Fruit fly (Drosophila melanogaster) whole organism, embryonic: Measurements from ENCODE around the gene CG3198.

Source experiments
- BEAF-32 ChIP-seq: fragments of 200-800 bp; sonication (Bioruptor generic); optimal IDR thresholded peaks from 3 replicates; lab custom pipeline; 2017; ENCODE audit warnings: missing biosample characterization, missing genetic modification characterization, mild to moderate bottlenecking, moderate library complexity, missing genetic modification reagents
- Bgb ChIP-seq: fragments of 200-800 bp; sonication (Bioruptor generic); IDR thresholded peaks from 2 replicates; pipeline ENCODE4 v1.3.6; 2022; ENCODE audit warnings: missing biosample characterization, missing genetic modification characterization; ENCODE audit not compliant: partially characterized antibody
- CG11398 ChIP-seq: fragments of 200-800 bp; sonication (Bioruptor generic); optimal IDR thresholded peaks from 2 replicates; lab custom pipeline; 2016; ENCODE audit warnings: missing biosample characterization, missing genetic modification characterization
- CG12155 ChIP-seq: fragments of 200-800 bp; sonication (Bioruptor generic); optimal IDR thresholded peaks from 3 replicates; lab custom pipeline; 2016; ENCODE audit warnings: missing biosample characterization, missing genetic modification characterization
- CG13287 ChIP-seq: fragments of 200-800 bp; sonication (Bioruptor generic); IDR thresholded peaks from 2 replicates; pipeline ENCODE4 v1.3.6; 2022; ENCODE audit warnings: missing biosample characterization, missing genetic modification characterization; ENCODE audit not compliant: partially characterized antibody
- CG14710 ChIP-seq: fragments of 200-800 bp; sonication (Bioruptor generic); optimal IDR thresholded peaks from 3 replicates; lab custom pipeline; 2019; ENCODE audit warnings: missing biosample characterization, mild to moderate bottlenecking, missing genetic modification characterization, moderate library complexity
- CG14860 ChIP-seq: fragments of 200-800 bp; sonication (Bioruptor generic); IDR thresholded peaks from 3 replicates; pipeline ENCODE4 v1.3.6; 2022; ENCODE audit warnings: missing biosample characterization, missing genetic modification characterization; ENCODE audit not compliant: partially characterized antibody
- CG17328 ChIP-seq: fragments of 200-800 bp; sonication (Bioruptor generic); IDR thresholded peaks from 2 replicates; pipeline ENCODE4 v1.3.6; 2022; ENCODE audit warnings: missing biosample characterization, missing genetic modification characterization
- CG2116 ChIP-seq: fragments of 200-800 bp; sonication (Bioruptor generic); optimal IDR thresholded peaks from 3 replicates; lab custom pipeline; 2018; ENCODE audit warnings: missing biosample characterization, mild to moderate bottlenecking, missing genetic modification characterization
- CG2889 ChIP-seq: fragments of 200-800 bp; sonication (Bioruptor generic); IDR thresholded peaks from 3 replicates; pipeline ENCODE4 v1.3.6; 2022; ENCODE audit warnings: missing biosample characterization, missing genetic modification characterization
- CG8290 ChIP-seq, 3 experiments: fragments of 200-800 bp; sonication (Bioruptor generic); optimal IDR thresholded peaks; 2 replicates each; lab custom pipeline; 2016 to 2019; ENCODE audit warnings: missing biosample characterization in 3 of 3, missing genetic modification characterization in 3 of 3, mild to moderate bottlenecking in 2 of 3, moderate library complexity in 1 of 3
- Dll ChIP-seq: fragments of 200-800 bp; sonication (Bioruptor generic); IDR thresholded peaks from 4 replicates; pipeline ENCODE4 v1.3.6; 2022; ENCODE audit warnings: missing biosample characterization, missing genetic modification characterization; ENCODE audit not compliant: partially characterized antibody
- Dp ChIP-seq: fragments of 200-800 bp; sonication (Bioruptor generic); optimal IDR thresholded peaks from 2 replicates; lab custom pipeline; 2018; ENCODE audit warnings: missing biosample characterization, mild to moderate bottlenecking, missing genetic modification characterization, moderate library complexity
- Dref ChIP-seq: fragments of 200-800 bp; sonication (Bioruptor generic); IDR thresholded peaks from 2 replicates; pipeline ENCODE4 v1.3.6; 2022; ENCODE audit warnings: missing biosample characterization, missing genetic modification characterization
- E2f2 ChIP-seq: fragments of 200-800 bp; sonication (Bioruptor generic); IDR thresholded peaks from 2 replicates; pipeline ENCODE4 v1.3.6; 2022; ENCODE audit warnings: missing biosample characterization, missing genetic modification characterization
- Ets97D ChIP-seq: fragments of 200-800 bp; sonication (Bioruptor generic); optimal IDR thresholded peaks from 3 replicates; lab custom pipeline; 2016; ENCODE audit warnings: missing biosample characterization, missing genetic modification characterization
- HLH3B ChIP-seq: fragments of 200-800 bp; sonication (Bioruptor generic); IDR thresholded peaks from 2 replicates; pipeline ENCODE4 v1.3.6; 2022; ENCODE audit warnings: missing biosample characterization, missing genetic modification characterization
- HLH4C ChIP-seq: fragments of 200-800 bp; sonication (Bioruptor generic); IDR thresholded peaks from 3 replicates; pipeline ENCODE4 v1.3.6; 2022; ENCODE audit warnings: missing biosample characterization, missing genetic modification characterization; ENCODE audit not compliant: partially characterized antibody
- MBD-R2 ChIP-seq: fragments of 200-800 bp; sonication (Bioruptor generic); IDR thresholded peaks from 2 replicates; pipeline ENCODE4 v1.3.6; 2022; ENCODE audit warnings: missing biosample characterization, missing genetic modification characterization
- Myb ChIP-seq: fragments of 200-800 bp; sonication (Bioruptor generic); optimal IDR thresholded peaks from 2 replicates; lab custom pipeline; 2016; ENCODE audit warnings: missing biosample characterization, missing genetic modification characterization
- Opbp ChIP-seq: fragments of 200-800 bp; sonication (Bioruptor generic); IDR thresholded peaks from 3 replicates; pipeline ENCODE4 v1.3.6; 2022; ENCODE audit warnings: missing biosample characterization, missing genetic modification characterization; ENCODE audit not compliant: partially characterized antibody
- Ptx1 ChIP-seq: fragments of 200-800 bp; sonication (Bioruptor generic); IDR thresholded peaks from 2 replicates; pipeline ENCODE4 v1.3.6; 2022; ENCODE audit warnings: missing biosample characterization, missing genetic modification characterization
- Scr ChIP-seq: fragments of 200-800 bp; sonication (Bioruptor generic); IDR thresholded peaks from 2 replicates; pipeline ENCODE4 v1.3.6; 2022; ENCODE audit warnings: missing biosample characterization, missing genetic modification characterization; ENCODE audit not compliant: partially characterized antibody
- Spps ChIP-seq: fragments of 200-800 bp; sonication (Bioruptor generic); optimal IDR thresholded peaks from 2 replicates; lab custom pipeline; 2018; ENCODE audit warnings: missing biosample characterization, mild to moderate bottlenecking, missing genetic modification characterization
- amos ChIP-seq: fragments of 200-800 bp; sonication (Bioruptor generic); IDR thresholded peaks from 2 replicates; pipeline ENCODE4 v1.3.6; 2022; ENCODE audit warnings: missing biosample characterization, missing genetic modification characterization; ENCODE audit not compliant: partially characterized antibody
- ato ChIP-seq: fragments of 200-800 bp; sonication (Bioruptor generic); IDR thresholded peaks from 2 replicates; pipeline ENCODE4 v1.3.6; 2022; ENCODE audit warnings: missing biosample characterization, missing genetic modification characterization; ENCODE audit not compliant: partially characterized antibody
- br ChIP-seq: fragments of >200 bp; optimal IDR thresholded peaks from 2 replicates; lab custom pipeline; 2017
- dati ChIP-seq: fragments of 200-800 bp; sonication (Bioruptor generic); IDR thresholded peaks from 2 replicates; pipeline ENCODE4 v1.3.6; 2022; ENCODE audit warnings: missing biosample characterization, missing genetic modification characterization
- dm ChIP-seq: fragments of 200-800 bp; sonication (Bioruptor generic); optimal IDR thresholded peaks from 3 replicates; lab custom pipeline; 2016; ENCODE audit warnings: missing biosample characterization, missing genetic modification characterization
- fd64A ChIP-seq: fragments of 200-800 bp; sonication (Bioruptor generic); optimal IDR thresholded peaks from 3 replicates; lab custom pipeline; 2018; ENCODE audit warnings: missing biosample characterization, mild to moderate bottlenecking, missing genetic modification characterization
- gcm ChIP-seq: fragments of 200-800 bp; sonication (Bioruptor generic); optimal IDR thresholded peaks from 2 replicates; lab custom pipeline; 2019; ENCODE audit warnings: missing biosample characterization, mild to moderate bottlenecking, missing genetic modification characterization, moderate library complexity
- hb ChIP-seq: fragments of 200-800 bp; sonication (Bioruptor generic); IDR thresholded peaks from 3 replicates; pipeline ENCODE4 v1.3.6; 2022; ENCODE audit warnings: missing biosample characterization, missing genetic modification characterization; ENCODE audit not compliant: partially characterized antibody
- ind ChIP-seq: fragments of 200-800 bp; sonication (Bioruptor generic); optimal IDR thresholded peaks from 3 replicates; lab custom pipeline; 2016; ENCODE audit warnings: missing biosample characterization, missing genetic modification characterization
- insv ChIP-seq, 2 experiments: fragments of 200-800 bp; sonication (Bioruptor generic); optimal IDR thresholded peaks; 3 replicates each; lab custom pipeline; 2016 to 2018; ENCODE audit warnings: missing biosample characterization in 2 of 2, missing genetic modification characterization in 2 of 2
- jing ChIP-seq: fragments of 200-800 bp; sonication (Bioruptor generic); optimal IDR thresholded peaks from 2 replicates; lab custom pipeline; 2018; ENCODE audit warnings: missing biosample characterization, mild to moderate bottlenecking, missing genetic modification characterization
- maf-S ChIP-seq: fragments of 200-800 bp; sonication (Bioruptor generic); optimal IDR thresholded peaks from 2 replicates; lab custom pipeline; 2016; ENCODE audit warnings: missing biosample characterization, missing genetic modification characterization
- nerfin-2 ChIP-seq: fragments of 200-800 bp; sonication (Bioruptor generic); IDR thresholded peaks from 2 replicates; pipeline ENCODE4 v1.3.6; 2022; ENCODE audit warnings: missing biosample characterization, missing genetic modification characterization; ENCODE audit not compliant: partially characterized antibody
- p53 ChIP-seq: fragments of 200-800 bp; sonication (Bioruptor generic); optimal IDR thresholded peaks from 2 replicates; lab custom pipeline; 2016; ENCODE audit warnings: missing biosample characterization, missing genetic modification characterization
- peb ChIP-seq: fragments of 200-800 bp; sonication (Bioruptor generic); IDR thresholded peaks from 2 replicates; pipeline ENCODE4 v1.3.6; 2022; ENCODE audit warnings: missing biosample characterization, missing genetic modification characterization
- row ChIP-seq: fragments of 200-800 bp; sonication (Bioruptor generic); IDR thresholded peaks from 3 replicates; pipeline ENCODE4 v1.3.6; 2022; ENCODE audit warnings: missing biosample characterization, missing genetic modification characterization
- sens ChIP-seq: fragments of 200-800 bp; sonication (Bioruptor generic); peaks from one replicate; lab custom pipeline; 2016; ENCODE audit warnings: missing biosample characterization, missing genetic modification characterization
- sr ChIP-seq: fragments of 200-800 bp; sonication (Bioruptor generic); IDR thresholded peaks from 3 replicates; pipeline ENCODE4 v1.3.6; 2022; ENCODE audit warnings: missing biosample characterization, missing genetic modification characterization
- tin ChIP-seq: fragments of 200-800 bp; sonication (Bioruptor generic); optimal IDR thresholded peaks from 3 replicates; lab custom pipeline; 2016; ENCODE audit warnings: missing biosample characterization, missing genetic modification characterization
- tup ChIP-seq: fragments of 200-800 bp; sonication (Bioruptor generic); optimal IDR thresholded peaks from 2 replicates; lab custom pipeline; 2016; ENCODE audit warnings: missing biosample characterization, mild to moderate bottlenecking, missing genetic modification characterization, moderate library complexity
- unc-4 ChIP-seq: fragments of 200-800 bp; sonication (Bioruptor generic); IDR thresholded peaks from 2 replicates; pipeline ENCODE4 v1.3.6; 2022; ENCODE audit warnings: missing biosample characterization, missing genetic modification characterization; ENCODE audit not compliant: partially characterized antibody
- vnd ChIP-seq: fragments of 200-800 bp; sonication (Bioruptor generic); IDR thresholded peaks from 3 replicates; pipeline ENCODE4 v1.3.6; 2022; ENCODE audit warnings: missing biosample characterization, missing genetic modification characterization; ENCODE audit not compliant: partially characterized antibody

CG3198 gene

DNA sequence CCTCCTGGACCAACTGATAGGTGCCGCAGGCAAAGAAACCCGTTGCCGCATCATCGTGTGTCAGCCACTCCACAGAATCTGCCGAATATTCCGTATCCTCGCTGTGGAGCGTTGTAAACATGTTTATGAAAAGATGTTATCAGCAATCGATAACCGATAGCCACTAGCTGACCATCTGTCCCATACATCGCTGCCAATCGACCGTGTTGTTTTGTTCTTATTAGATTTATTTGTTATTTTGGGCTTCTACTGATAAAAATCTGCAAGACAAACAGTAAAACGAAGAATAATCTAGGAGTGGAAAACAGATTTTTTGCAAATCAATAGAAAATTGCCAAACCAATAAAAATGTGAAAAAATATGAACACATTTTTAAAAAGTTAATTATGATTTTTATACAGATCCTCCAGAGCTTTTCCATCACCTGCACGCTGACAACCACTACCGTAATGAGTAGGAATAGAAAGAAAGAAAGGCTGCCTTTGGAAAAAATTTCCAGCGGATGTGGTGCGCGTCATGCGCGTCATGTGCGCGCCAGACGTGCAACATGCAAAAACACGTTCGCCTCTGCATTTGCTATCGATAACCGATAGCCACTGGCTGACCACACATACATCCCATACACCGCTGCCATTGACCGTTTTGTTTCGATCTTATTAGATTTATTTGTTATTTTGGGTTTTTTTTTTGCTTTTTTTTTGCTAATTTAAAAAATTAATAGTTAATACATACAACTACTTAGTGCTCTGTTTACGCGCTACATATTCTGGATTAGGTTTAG, 15.0 kb upstream of the CG3198 start, which contains the start of gene CG3184 (continued):
- TF ChIP-seq CG11398 (GFP tag; lab: Kevin White, UChicago) (no peak), Bgb (GFP tag; lab: Robert Waterston, UW) (0 out of 2 replicates have a peak, but pooled peaks have one; percentile 31), Ptx1 (no peak), ind (GFP tag; lab: Kevin White, UChicago) (no peak), CG13287 (peak; percentile 25), fd64A (no peak), Dp (GFP tag; lab: Kevin White, UChicago) (no peak), dati (no peak), peb (GFP tag; lab: Robert Waterston, UW) (no peak), Ets97D (GFP tag; lab: Kevin White, UChicago) (peak; percentile 37), MBD-R2 (GFP tag; lab: Robert Waterston, UW) (peak; percentile 49), CG14860 (GFP tag; lab: Robert Waterston, UW) (peak; percentile 39; the same call in 2 of the 3 replicates), Dref (GFP tag; lab: Robert Waterston, UW) (peak; percentile 59), row (GFP tag; lab: Robert Waterston, UW) (0 out of 3 replicates have a peak, but pooled peaks have one; percentile 13), gcm (no peak), BEAF-32 (GFP tag; lab: Kevin White, UChicago) (peak; percentile 20), maf-S (no peak), HLH4C (peak; percentile 67), Myb (peak; percentile 40), CG17328 (GFP tag; lab: Robert Waterston, UW) (no peak), CG12155 (GFP tag; lab: Kevin White, UChicago) (no peak), hb (GFP tag; lab: Robert Waterston, UW) (peak; percentile 43; the same call in 1 of the 3 replicates), ato (GFP tag; lab: Robert Waterston, UW) (peak; percentile 72), HLH3B (GFP tag; lab: Robert Waterston, UW) (no peak), amos (GFP tag; lab: Robert Waterston, UW) (peak; percentile 35; the same call in 1 of the 2 replicates), Spps (no peak), dm (peak; percentile 56), nerfin-2 (peak; percentile 67; the same call in 1 of the 2 replicates), insv (GFP tag; optimal IDR thresholded peaks at IDR 0.05; lab: Kevin White, UChicago) (peak in 1 of 2 experiments; percentile 76), vnd (GFP tag; lab: Robert Waterston, UW) (peak; percentile 57), sens (GFP tag; lab: Kevin White, UChicago) (peak; percentile 30), CG14710 (peak; percentile 13), CG2889 (GFP tag; lab: Robert Waterston, UW) (no peak), Scr (GFP tag; lab: Robert Waterston, UW) (peak; percentile 54), sr (GFP tag; lab: Robert Waterston, UW) (0 out of 3 replicates have a peak, but pooled peaks have one; percentile 25), CG8290 (GFP tag; optimal IDR thresholded peaks at IDR 0.05; lab: Kevin White, UChicago) (peak; percentile 25), CG8290 (tag; optimal IDR thresholded peaks at IDR 0.05; lab: Kevin White, UChicago) (no peak), jing (GFP tag; lab: Kevin White, UChicago) (no peak), tin (GFP tag; lab: Kevin White, UChicago) (no peak), CG2116 (GFP tag; lab: Kevin White, UChicago) (peak; percentile 87), unc-4 (GFP tag; lab: Robert Waterston, UW) (no peak), p53 (peak; percentile 90), E2f2 (GFP tag; lab: Robert Waterston, UW) (0 out of 2 replicates have a peak, but pooled peaks have one; percentile 22), br (lab: Kevin White, UChicago) (no peak), Opbp (GFP tag; lab: Robert Waterston, UW) (peak; percentile 30; the same call in 2 of the 3 replicates), tup (GFP tag; lab: Kevin White, UChicago) (no peak), Dll (GFP tag; lab: Robert Waterston, UW) (peak; percentile 29; the same call in 1 of the 4 replicates)
